Worm (Caenorhabditis elegans) whole organism, L4 larva: ENCODE measurements around the gene nhr-48.
A peak's percentile ranks its signal among the peaks of the same experiment; 100 is the strongest.

Experiments
- D1046.2 ChIP-seq: fragments of 200-800 bp; sonication (Bioruptor generic); IDR thresholded peaks from 2 replicates; pipeline ENCODE4 v1.3.6; 2022; ENCODE audit warnings: missing genetic modification characterization, missing compliant biosample characterization
- F37D6.2 ChIP-seq: sonication (generic microtip); optimal IDR thresholded peaks from 2 replicates; lab custom pipeline; 2016; ENCODE audit warnings: mild to moderate bottlenecking, missing genetic modification characterization, missing compliant biosample characterization
- T20F7.1 ChIP-seq: fragments of 200-800 bp; sonication (Bioruptor generic); optimal IDR thresholded peaks from 2 replicates; lab custom pipeline; 2018; ENCODE audit warnings: mild to moderate bottlenecking, missing genetic modification characterization, missing compliant biosample characterization
- ZK337.2 ChIP-seq: fragments of 200-800 bp; sonication (Bioruptor generic); IDR thresholded peaks from 2 replicates; pipeline ENCODE4 v1.3.6; 2022; ENCODE audit warnings: missing genetic modification reagents, missing genetic modification characterization, missing compliant biosample characterization
- ZK546.5 ChIP-seq, 2 experiments: sonication (generic microtip); optimal IDR thresholded peaks; 2 replicates each; lab custom pipeline; 2017; ENCODE audit warnings: missing biosample characterization in 2 of 2, missing genetic modification characterization in 2 of 2
- attf-4 ChIP-seq: sonication (generic microtip); optimal IDR thresholded peaks from 3 replicates; lab custom pipeline; 2017; ENCODE audit warnings: missing biosample characterization, missing genetic modification characterization
- ceh-20 ChIP-seq: fragments of 200-800 bp; sonication (Bioruptor generic); IDR thresholded peaks from 2 replicates; pipeline ENCODE4 v1.3.6; 2022; ENCODE audit warnings: missing genetic modification reagents, missing genetic modification characterization, missing compliant biosample characterization
- ceh-28 ChIP-seq: fragments of 150-350 bp; optimal IDR thresholded peaks from 2 replicates; lab custom pipeline; 2014; ENCODE audit warnings: missing biosample characterization, missing genetic modification reagents, missing genetic modification characterization
- ces-1 ChIP-seq: fragments of 150-350 bp; sonication (generic microtip); optimal IDR thresholded peaks from 4 replicates; lab custom pipeline; 2014; ENCODE audit warnings: missing biosample characterization, missing genetic modification reagents, missing genetic modification characterization
- ctbp-1 ChIP-seq: fragments of 200-800 bp; sonication (Bioruptor generic); IDR thresholded peaks from 2 replicates; pipeline ENCODE4 v1.3.6; 2022; ENCODE audit warnings: missing genetic modification reagents, missing genetic modification characterization, missing compliant biosample characterization
- daf-16 ChIP-seq, 3 experiments: sonication (generic microtip); optimal IDR thresholded peaks; 2 replicates each; lab custom pipeline; 2016 to 2017; ENCODE audit warnings: missing genetic modification characterization in 3 of 3, missing genetic modification reagents in 3 of 3, mild to moderate bottlenecking in 2 of 3, missing compliant biosample characterization in 2 of 3, missing biosample characterization in 1 of 3, moderate library complexity in 1 of 3
- dmd-6 ChIP-seq: fragments of 200-800 bp; sonication (Bioruptor generic); IDR thresholded peaks from 2 replicates; pipeline ENCODE4 v1.3.6; 2022; ENCODE audit warnings: missing genetic modification reagents, missing genetic modification characterization, missing compliant biosample characterization
- dmd-8 ChIP-seq: fragments of 200-800 bp; sonication (Bioruptor generic); IDR thresholded peaks from 2 replicates; pipeline ENCODE4 v1.3.6; 2022; ENCODE audit warnings: missing genetic modification characterization, missing compliant biosample characterization
- duxl-1 ChIP-seq: sonication (generic microtip); optimal IDR thresholded peaks from 2 replicates; lab custom pipeline; 2016; ENCODE audit warnings: mild to moderate bottlenecking, missing genetic modification characterization, moderate library complexity, missing compliant biosample characterization; ENCODE audit not compliant: poor library complexity
- fkh-10 ChIP-seq: fragments of 150-350 bp; optimal IDR thresholded peaks from 2 replicates; lab custom pipeline; 2014; ENCODE audit warnings: missing biosample characterization, missing genetic modification reagents, missing genetic modification characterization
- hif-1 ChIP-seq, 2 experiments: sonication (generic microtip); optimal IDR thresholded peaks; 2 replicates each; lab custom pipeline; 2016 to 2017; ENCODE audit warnings: missing compliant biosample characterization in 2 of 2, missing genetic modification characterization in 2 of 2, missing genetic modification reagents in 2 of 2, missing genotype in 2 of 2, mild to moderate bottlenecking in 1 of 2
- hlh-11 ChIP-seq: fragments of 200-800 bp; sonication (Bioruptor generic); optimal IDR thresholded peaks from 2 replicates; lab custom pipeline; 2018; ENCODE audit warnings: mild to moderate bottlenecking, missing genetic modification characterization, missing compliant biosample characterization
- hlh-30 ChIP-seq: sonication (generic microtip); optimal IDR thresholded peaks from 2 replicates; lab custom pipeline; 2017; ENCODE audit warnings: antibody characterized with exemption, mild to moderate bottlenecking, missing genetic modification characterization, missing compliant biosample characterization; ENCODE audit not compliant: insufficient read depth
- hmg-1.1 ChIP-seq: fragments of 200-800 bp; sonication (Bioruptor generic); IDR thresholded peaks from 2 replicates; pipeline ENCODE4 v1.3.6; 2022; ENCODE audit warnings: missing genetic modification reagents, missing genetic modification characterization, missing compliant biosample characterization
- lin-13 ChIP-seq: fragments of 150-350 bp; optimal IDR thresholded peaks from 2 replicates; lab custom pipeline; 2014; ENCODE audit warnings: missing biosample characterization, missing genetic modification reagents, missing genetic modification characterization
- lin-38 ChIP-seq: fragments of 200-800 bp; sonication (Bioruptor generic); IDR thresholded peaks from 2 replicates; pipeline ENCODE4 v1.3.6; 2022; ENCODE audit warnings: missing genetic modification reagents, missing genetic modification characterization, missing compliant biosample characterization
- lin-39 ChIP-seq: fragments of 150-350 bp; optimal IDR thresholded peaks from 2 replicates; lab custom pipeline; 2014; ENCODE audit warnings: missing biosample characterization, missing genetic modification reagents, missing genetic modification characterization
- lsy-2 ChIP-seq, 2 experiments: fragments of 150-350 bp in 1 of 2; sonication (generic microtip) in 1 of 2; optimal IDR thresholded peaks; 2 replicates each; lab custom pipeline; 2014 to 2017; ENCODE audit warnings: missing biosample characterization in 2 of 2, missing genetic modification characterization in 2 of 2
- madf-9 ChIP-seq: fragments of 200-800 bp; sonication (Bioruptor generic); conservative IDR thresholded peaks from 2 replicates; pipeline ENCODE4 v1.3.6; 2022; ENCODE audit warnings: missing genetic modification reagents, missing genetic modification characterization, missing compliant biosample characterization
- mdl-1 ChIP-seq, 2 experiments: fragments of 150-350 bp in 1 of 2; sonication (generic microtip) in 1 of 2; optimal IDR thresholded peaks; 2 replicates each; lab custom pipeline; 2014 to 2017; ENCODE audit warnings: missing biosample characterization in 2 of 2, missing genetic modification characterization in 2 of 2
- mep-1 ChIP-seq: fragments of 150-350 bp; sonication (generic microtip); optimal IDR thresholded peaks from 3 replicates; lab custom pipeline; 2014; ENCODE audit warnings: missing biosample characterization, missing genetic modification characterization
- mes-2 ChIP-seq: sonication (generic microtip); optimal IDR thresholded peaks from 2 replicates; lab custom pipeline; 2016; ENCODE audit warnings: missing genotype, mild to moderate bottlenecking, missing genetic modification characterization, missing compliant biosample characterization; ENCODE audit not compliant: poor library complexity, severe bottlenecking
- nhr-10 ChIP-seq: fragments of 150-350 bp; optimal IDR thresholded peaks from 2 replicates; lab custom pipeline; 2014; ENCODE audit warnings: missing biosample characterization, missing genetic modification characterization
- nhr-11 ChIP-seq: fragments of 150-350 bp; optimal IDR thresholded peaks from 2 replicates; lab custom pipeline; 2014; ENCODE audit warnings: missing biosample characterization, missing genetic modification characterization
- nhr-111 ChIP-seq: fragments of 200-800 bp; sonication (Bioruptor generic); optimal IDR thresholded peaks from 2 replicates; lab custom pipeline; 2018; ENCODE audit warnings: mild to moderate bottlenecking, missing genetic modification characterization, missing compliant biosample characterization
- nhr-25 ChIP-seq: sonication (generic microtip); optimal IDR thresholded peaks from 2 replicates; lab custom pipeline; 2017; ENCODE audit warnings: missing genetic modification characterization, mild to moderate bottlenecking, missing compliant biosample characterization, antibody characterized with exemption, moderate library complexity, borderline replicate concordance; ENCODE audit not compliant: insufficient read depth
- nhr-28 ChIP-seq: fragments of 150-350 bp; optimal IDR thresholded peaks from 2 replicates; lab custom pipeline; 2014; ENCODE audit warnings: missing biosample characterization, missing genetic modification characterization
- nhr-42 ChIP-seq: fragments of 200-800 bp; sonication (Bioruptor generic); IDR thresholded peaks from 2 replicates; pipeline ENCODE4 v1.3.6; 2022; ENCODE audit warnings: missing genetic modification characterization, missing compliant biosample characterization
- nhr-48 ChIP-seq: sonication (generic microtip); optimal IDR thresholded peaks from 2 replicates; lab custom pipeline; 2016; ENCODE audit warnings: mild to moderate bottlenecking, missing genetic modification characterization, missing compliant biosample characterization
- nhr-6 ChIP-seq: fragments of 150-350 bp; optimal IDR thresholded peaks from 2 replicates; lab custom pipeline; 2014; ENCODE audit warnings: missing biosample characterization, missing genetic modification characterization
- nhr-76 ChIP-seq: fragments of 150-350 bp; optimal IDR thresholded peaks from 2 replicates; lab custom pipeline; 2014; ENCODE audit warnings: missing biosample characterization, missing genetic modification characterization
- nhr-77 ChIP-seq: fragments of 150-350 bp; optimal IDR thresholded peaks from 2 replicates; lab custom pipeline; 2014; ENCODE audit warnings: missing biosample characterization, missing genetic modification characterization
- pha-4 ChIP-seq, 2 experiments: fragments of 150-350 bp in 1 of 2; fragments of 200-800 bp in 1 of 2; sonication (Bioruptor generic) in 1 of 2; IDR thresholded peaks in 1 of 2; optimal IDR thresholded peaks in 1 of 2; 2 replicates each; pipeline versions ENCODE4 v1.3.6 to Lab custom; 2014 to 2022; ENCODE audit warnings: missing genetic modification characterization in 2 of 2, missing genetic modification reagents in 2 of 2, missing biosample characterization in 1 of 2, missing compliant biosample characterization in 1 of 2
- saeg-2 ChIP-seq: fragments of 200-800 bp; sonication (Bioruptor generic); IDR thresholded peaks from 2 replicates; pipeline ENCODE4 v1.3.6; 2022; ENCODE audit warnings: missing genetic modification reagents, missing genetic modification characterization, missing compliant biosample characterization
- sdz-12 ChIP-seq: fragments of 200-800 bp; sonication (Bioruptor generic); optimal IDR thresholded peaks from 2 replicates; lab custom pipeline; 2018; ENCODE audit warnings: mild to moderate bottlenecking, missing genetic modification characterization, missing compliant biosample characterization
- snpc-1.2 ChIP-seq: fragments of 200-800 bp; sonication (Bioruptor generic); IDR thresholded peaks from 2 replicates; pipeline ENCODE4 v1.3.6; 2022; ENCODE audit warnings: missing genetic modification reagents, missing genetic modification characterization, missing compliant biosample characterization
- snpc-4 ChIP-seq: fragments of 150-350 bp; optimal IDR thresholded peaks from 2 replicates; lab custom pipeline; 2014; ENCODE audit warnings: missing biosample characterization, missing genetic modification characterization
- tra-1 ChIP-seq: fragments of 200-800 bp; sonication (Bioruptor generic); IDR thresholded peaks from 2 replicates; pipeline ENCODE4 v1.3.6; 2022; ENCODE audit warnings: missing genetic modification reagents, missing genetic modification characterization, missing compliant biosample characterization
- vab-7 ChIP-seq: fragments of 200-800 bp; sonication (Bioruptor generic); IDR thresholded peaks from 2 replicates; pipeline ENCODE4 v1.3.6; 2022; ENCODE audit warnings: missing genetic modification reagents, missing genetic modification characterization, missing compliant biosample characterization
- ztf-7 ChIP-seq: fragments of 150-350 bp; optimal IDR thresholded peaks from 2 replicates; lab custom pipeline; 2014; ENCODE audit warnings: missing biosample characterization, missing genetic modification characterization

Gene nhr-48

ce11 chrX:15706108-15706676 lies 1.8 kb upstream of the nhr-48 start (continued):
- TF ChIP-seq dmd-8 (GFP tag; lab: Robert Waterston, UW): no peak
- no peak for TF ChIP-seq D1046.2 (GFP tag; lab: Robert Waterston, UW)
- no peak for TF ChIP-seq hif-1 (tag; optimal IDR thresholded peaks at IDR 0.05; lab: Kevin White, UChicago)
- TF ChIP-seq T20F7.1 (GFP tag; lab: Kevin White, UChicago): no peak
- TF ChIP-seq nhr-25 (tag; lab: Kevin White, UChicago): no peak
- no peak for TF ChIP-seq lin-38 (GFP tag; lab: Robert Waterston, UW)
- TF ChIP-seq snpc-4: no peak
- TF ChIP-seq ZK337.2 (GFP tag; lab: Robert Waterston, UW): no peak
- TF ChIP-seq sdz-12 (GFP tag; lab: Kevin White, UChicago): no peak
- TF ChIP-seq snpc-1.2: no peak
- TF ChIP-seq, all 104 proteins: peak for 15

ce11 chrX:15707366-15707892 lies 584 bp upstream of the nhr-48 start:
- peak; percentile 51 for TF ChIP-seq nhr-28 (tag; lab: Kevin White, UChicago)
- peak; percentile 83 for TF ChIP-seq pha-4 (GFP tag; IDR thresholded peaks at IDR 0.05; lab: Robert Waterston, UW)
- TF ChIP-seq pha-4 (tag; optimal IDR thresholded peaks at IDR 0.05; lab: Kevin White, UChicago): peak; percentile 3
- peak; percentile 21 for TF ChIP-seq lin-13 (GFP tag; lab: Kevin White, UChicago)
- TF ChIP-seq ceh-20 (GFP tag; lab: Robert Waterston, UW): peak; percentile 82
- 0 out of 2 replicates have a peak, but pooled peaks have one; percentile 52 for TF ChIP-seq saeg-2
- no peak for TF ChIP-seq duxl-1 (tag; lab: Kevin White, UChicago)
- peak; percentile 36 for TF ChIP-seq nhr-76 (tag; lab: Kevin White, UChicago)
- peak; percentile 92 for TF ChIP-seq ctbp-1 (GFP tag; lab: Robert Waterston, UW)
- peak; percentile 84 for TF ChIP-seq fkh-10
- TF ChIP-seq attf-4: no peak
- TF ChIP-seq nhr-10: peak; percentile 75
- TF ChIP-seq ces-1 (GFP tag; lab: Kevin White, UChicago): peak; percentile 15
- 0 out of 2 replicates have a peak, but pooled peaks have one; percentile 22 for TF ChIP-seq nhr-42
- TF ChIP-seq hmg-1.1 (GFP tag; lab: Robert Waterston, UW): peak; percentile 87
- peak; percentile 67 to 95 for TF ChIP-seq mdl-1 (tag; optimal IDR thresholded peaks at IDR 0.05; lab: Kevin White, UChicago)
- no peak for TF ChIP-seq nhr-111
- peak; percentile 76 for TF ChIP-seq nhr-11 (tag; lab: Kevin White, UChicago)
- peak; percentile 88 for TF ChIP-seq mep-1 (tag; lab: Kevin White, UChicago)
- peak; percentile 57; the same call in 1 of the 2 replicates for TF ChIP-seq vab-7 (GFP tag; lab: Robert Waterston, UW)
- no peak for TF ChIP-seq nhr-6 (tag; lab: Kevin White, UChicago)
- TF ChIP-seq snpc-4: no peak
- TF ChIP-seq ceh-28: peak; percentile 59
- no peak for TF ChIP-seq sdz-12 (GFP tag; lab: Kevin White, UChicago)
- peak; percentile 34 for TF ChIP-seq lin-38 (GFP tag; lab: Robert Waterston, UW)
- peak in 1 of 2 experiments; percentile 77 for TF ChIP-seq hif-1 (tag; optimal IDR thresholded peaks at IDR 0.05; lab: Kevin White, UChicago)
- TF ChIP-seq hlh-30: peak; percentile 94
- peak; percentile 84 for TF ChIP-seq tra-1 (GFP tag; lab: Robert Waterston, UW)
- peak; percentile 10 for TF ChIP-seq ztf-7 (tag; lab: Kevin White, UChicago)
- peak; percentile 55 for TF ChIP-seq mes-2 (tag; lab: Kevin White, UChicago)
- peak; percentile 98 for TF ChIP-seq nhr-48 (tag; lab: Kevin White, UChicago)
- TF ChIP-seq nhr-77 (tag; lab: Kevin White, UChicago): peak; percentile 50
- peak; percentile 46 for TF ChIP-seq F37D6.2 (tag; lab: Kevin White, UChicago)
- TF ChIP-seq ZK546.5 (tag; optimal IDR thresholded peaks at IDR 0.05; lab: Kevin White, UChicago): no peak
- no peak for TF ChIP-seq lin-39
- peak in 1 of 2 experiments; percentile 74 for TF ChIP-seq daf-16 (GFP tag; optimal IDR thresholded peaks at IDR 0.05; lab: Kevin White, UChicago)
- TF ChIP-seq daf-16 (tag; optimal IDR thresholded peaks at IDR 0.05; lab: Kevin White, UChicago): peak; percentile 55
- TF ChIP-seq hlh-11 (tag; lab: Kevin White, UChicago): peak; percentile 95
- TF ChIP-seq madf-9: 0 out of 2 replicates have a peak, but pooled peaks have one; percentile 35
- peak; percentile 70 for TF ChIP-seq nhr-25 (tag; lab: Kevin White, UChicago)
- TF ChIP-seq dmd-6 (GFP tag; lab: Robert Waterston, UW): peak; percentile 95
- peak; percentile 73 to 85 for TF ChIP-seq lsy-2 (tag; optimal IDR thresholded peaks at IDR 0.05; lab: Kevin White, UChicago)
